Worm (Caenorhabditis elegans) whole organism, L3 larva: ENCODE measurements around the gene T02C5.1.
A peak's percentile ranks its signal among the peaks of the same experiment; 100 is the strongest.

ENCODE experiments used
- ceh-16 ChIP-seq: sonication (generic microtip); optimal IDR thresholded peaks from 2 replicates; lab custom pipeline; 2017; ENCODE audit warnings: missing biosample characterization, missing genetic modification characterization
- ceh-9 ChIP-seq: sonication (generic microtip); optimal IDR thresholded peaks from 2 replicates; lab custom pipeline; 2018; ENCODE audit warnings: missing biosample characterization, missing genetic modification characterization
- elt-2 ChIP-seq: sonication (generic microtip); optimal IDR thresholded peaks from 2 replicates; lab custom pipeline; 2016; ENCODE audit warnings: missing genetic modification reagents, mild to moderate bottlenecking, missing genetic modification characterization, missing compliant biosample characterization
- fkh-10 ChIP-seq: sonication (generic microtip); optimal IDR thresholded peaks from 2 replicates; lab custom pipeline; 2017; ENCODE audit warnings: missing biosample characterization, missing genetic modification reagents, missing genetic modification characterization
- hmg-11 ChIP-seq: sonication (generic microtip); optimal IDR thresholded peaks from 2 replicates; lab custom pipeline; 2016; ENCODE audit warnings: missing genetic modification characterization, missing compliant biosample characterization
- nfya-1 ChIP-seq: sonication (generic microtip); optimal IDR thresholded peaks from 2 replicates; lab custom pipeline; 2017; ENCODE audit warnings: missing genetic modification characterization, mild to moderate bottlenecking, missing compliant biosample characterization, antibody characterized with exemption, moderate library complexity; ENCODE audit not compliant: insufficient read depth
- ztf-4 ChIP-seq: fragments of 150-350 bp; optimal IDR thresholded peaks from 2 replicates; lab custom pipeline; 2014; ENCODE audit warnings: missing biosample characterization, missing genetic modification characterization

The T02C5.1 gene

ce11 chrX:2727681-2728080 lies 33.0 kb downstream of the T02C5.1 start:
- TF ChIP-seq fkh-10 (peak; percentile 52), ztf-4 (tag; lab: Kevin White, UChicago) (no peak)

ce11 chrX:2729857-2730256 lies 35.1 kb downstream of the T02C5.1 start:
- no peak for TF ChIP-seq ceh-9 (tag; lab: Kevin White, UChicago)
- TF ChIP-seq elt-2 (tag; lab: Kevin White, UChicago) = no peak
- peak; percentile 28 for TF ChIP-seq fkh-10
- TF ChIP-seq, all 47 proteins: peak for 1

- TF ChIP-seq ceh-16 (tag; lab: Kevin White, UChicago) (no peak), nfya-1 (tag; lab: Kevin White, UChicago) (peak; percentile 37), hmg-11 (peak; percentile 28)
- TF ChIP-seq, all 47 proteins: peak for 2
Observed at ce11 chrX:2731416-2731815, 36.7 kb downstream of the T02C5.1 start.
